Worm (Caenorhabditis elegans): ENCODE data around the gene C34D10.5.

- TF ChIP-seq ama-1 (optimal IDR thresholded peaks at IDR 0.05) (no peak), ama-1 (GFP tag; optimal IDR thresholded peaks at IDR 0.05) (no peak), K12H6.12 (tag; optimal IDR thresholded peaks at IDR 0.05) (no peak), pha-4 (tag; optimal IDR thresholded peaks at IDR 0.05) (no peak), rec-8 (tag; optimal IDR thresholded peaks at IDR 0.05) (no peak), F33H1.4 (GFP tag; IDR thresholded peaks at IDR 0.05) (no peak), sdz-38 (tag; optimal IDR thresholded peaks at IDR 0.05) (no peak), madf-3 (GFP tag; IDR thresholded peaks at IDR 0.05) (no peak), unc-130 (GFP tag; optimal IDR thresholded peaks at IDR 0.05) (no peak), attf-5 (GFP tag; optimal IDR thresholded peaks at IDR 0.05) (no peak), ceh-40 (GFP tag; IDR thresholded peaks at IDR 0.05) (no peak), let-526 (GFP tag; IDR thresholded peaks at IDR 0.05) (no peak), B0336.3 (GFP tag; IDR thresholded peaks at IDR 0.05) (no peak)
These were observed 25.7 kb upstream of the C34D10.5 start for ce11 chrX:7992102-7992501.
